Worm (Caenorhabditis elegans): ENCODE results near the gene F57A8.6.

The F57A8.6 gene

ce11 chrV:10073793-10074192 lies at the start of gene F57A8.6:
Gene F57A8.6, minus strand, starts transcription at chrV:10073893.
- TF ChIP-seq nhr-11 (tag; optimal IDR thresholded peaks at IDR 0.05): no peak
- no peak for TF ChIP-seq nhr-10 (tag; optimal IDR thresholded peaks at IDR 0.05)
- TF ChIP-seq unc-55 (GFP tag; optimal IDR thresholded peaks at IDR 0.05): no peak
- no peak for TF ChIP-seq ztf-4 (tag; optimal IDR thresholded peaks at IDR 0.05)
- TF ChIP-seq blmp-1 (tag; optimal IDR thresholded peaks at IDR 0.05; ENCODE audit: insufficient read depth): no peak
- TF ChIP-seq alr-1 (tag; optimal IDR thresholded peaks at IDR 0.05): no peak
- TF ChIP-seq egl-27 (tag; optimal IDR thresholded peaks at IDR 0.05): no peak
- TF ChIP-seq zag-1 (tag; optimal IDR thresholded peaks at IDR 0.05): no peak

- TF ChIP-seq nhr-11 (tag; optimal IDR thresholded peaks at IDR 0.05) (no peak), nhr-25 (tag; optimal IDR thresholded peaks at IDR 0.05) (no peak), ceh-82 (tag; optimal IDR thresholded peaks at IDR 0.05) (no peak), mdl-1 (tag; optimal IDR thresholded peaks at IDR 0.05) (no peak), lin-39 (tag; optimal IDR thresholded peaks at IDR 0.05) (no peak), unc-62 (GFP tag; optimal IDR thresholded peaks at IDR 0.05) (no peak)
These were observed 49.6 kb upstream of the F57A8.6 start, which contains the start of gene C08B6.6 for ce11 chrV:10123324-10123723. Gene C08B6.6, plus strand, starts transcription at chrV:10123624.

ce11 chrV:10122670-10123069 lies 49.0 kb upstream of the F57A8.6 start, which contains the start of gene srxa-19:
Gene srxa-19, minus strand, starts transcription at chrV:10122770.
- TF ChIP-seq ZK546.5 (tag; optimal IDR thresholded peaks at IDR 0.05): no peak
- no peak for TF ChIP-seq nhr-10 (tag; optimal IDR thresholded peaks at IDR 0.05)
- no peak for TF ChIP-seq ztf-11 (tag; optimal IDR thresholded peaks at IDR 0.05)
- TF ChIP-seq snpc-4 (tag; optimal IDR thresholded peaks at IDR 0.05): no peak
- TF ChIP-seq nhr-11 (tag; optimal IDR thresholded peaks at IDR 0.05): no peak
- TF ChIP-seq egl-27 (tag; optimal IDR thresholded peaks at IDR 0.05): no peak
- TF ChIP-seq ama-1 (optimal IDR thresholded peaks at IDR 0.05): no peak
- TF ChIP-seq ztf-4 (tag; optimal IDR thresholded peaks at IDR 0.05): no peak
- TF ChIP-seq alr-1 (tag; optimal IDR thresholded peaks at IDR 0.05): no peak
- TF ChIP-seq crh-2 (tag; optimal IDR thresholded peaks at IDR 0.05): no peak
- no peak for TF ChIP-seq elt-3 (tag; optimal IDR thresholded peaks at IDR 0.05)
- no peak for TF ChIP-seq skn-1 (tag; optimal IDR thresholded peaks at IDR 0.05)
- no peak for TF ChIP-seq fos-1 (tag; optimal IDR thresholded peaks at IDR 0.05)
- no peak for TF ChIP-seq unc-62 (GFP tag; optimal IDR thresholded peaks at IDR 0.05)
- TF ChIP-seq nhr-25 (tag; optimal IDR thresholded peaks at IDR 0.05): no peak
- TF ChIP-seq peb-1 (tag; optimal IDR thresholded peaks at IDR 0.05): no peak
- no peak for TF ChIP-seq elt-1 (tag; optimal IDR thresholded peaks at IDR 0.05)
- no peak for TF ChIP-seq ceh-82 (tag; optimal IDR thresholded peaks at IDR 0.05)
- no peak for TF ChIP-seq nhr-21 (tag; optimal IDR thresholded peaks at IDR 0.05)

- TF ChIP-seq mab-5 (tag; optimal IDR thresholded peaks at IDR 0.05): no peak
- no peak for TF ChIP-seq ama-1 (optimal IDR thresholded peaks at IDR 0.05)
- TF ChIP-seq ztf-11 (tag; optimal IDR thresholded peaks at IDR 0.05): no peak
- TF ChIP-seq lsy-2 (tag; optimal IDR thresholded peaks at IDR 0.05): no peak
- TF ChIP-seq unc-39 (tag; optimal IDR thresholded peaks at IDR 0.05): no peak
- TF ChIP-seq nhr-23 (tag; optimal IDR thresholded peaks at IDR 0.05): no peak
- TF ChIP-seq sma-9 (GFP tag; optimal IDR thresholded peaks at IDR 0.05): no peak
- no peak for TF ChIP-seq sma-9 (tag; optimal IDR thresholded peaks at IDR 0.05)
These were observed 47.2 kb upstream of the F57A8.6 start, which contains the start of gene srxa-18 for ce11 chrV:10120898-10121297. Gene srxa-18, minus strand, starts transcription at chrV:10120997.

- TF ChIP-seq ama-1 (optimal IDR thresholded peaks at IDR 0.05): no peak
- no peak for TF ChIP-seq sma-3 (GFP tag; optimal IDR thresholded peaks at IDR 0.05)
- no peak for TF ChIP-seq C34F6.9 (tag; optimal IDR thresholded peaks at IDR 0.05)
- TF ChIP-seq ztf-11 (tag; optimal IDR thresholded peaks at IDR 0.05): no peak
- no peak for TF ChIP-seq R02D3.7 (tag; optimal IDR thresholded peaks at IDR 0.05)
- no peak for TF ChIP-seq peb-1 (tag; optimal IDR thresholded peaks at IDR 0.05)
- no peak for TF ChIP-seq skn-1 (tag; optimal IDR thresholded peaks at IDR 0.05)
- TF ChIP-seq ztf-4 (tag; optimal IDR thresholded peaks at IDR 0.05): no peak
- TF ChIP-seq nhr-10 (tag; optimal IDR thresholded peaks at IDR 0.05): no peak
- TF ChIP-seq mdl-1 (tag; optimal IDR thresholded peaks at IDR 0.05): no peak
- no peak for TF ChIP-seq dmd-4 (tag; optimal IDR thresholded peaks at IDR 0.05)
- no peak for TF ChIP-seq lin-13 (GFP tag; optimal IDR thresholded peaks at IDR 0.05)
- TF ChIP-seq nhr-77 (tag; optimal IDR thresholded peaks at IDR 0.05): no peak
- no peak for TF ChIP-seq lin-11 (tag; optimal IDR thresholded peaks at IDR 0.05)
- no peak for TF ChIP-seq nhr-237 (tag; optimal IDR thresholded peaks at IDR 0.05)
- no peak for TF ChIP-seq nhr-23 (tag; optimal IDR thresholded peaks at IDR 0.05)
- no peak for TF ChIP-seq lsy-2 (tag; optimal IDR thresholded peaks at IDR 0.05)
- no peak for TF ChIP-seq gmeb-1 (tag; optimal IDR thresholded peaks at IDR 0.05)
These were observed 43.8 kb upstream of the F57A8.6 start, which contains the start of gene C08B6.5 for ce11 chrV:10117465-10117864. Gene C08B6.5, plus strand, starts transcription at chrV:10117765.
